Worm (Caenorhabditis elegans) whole organism, late embryonic: ENCODE data around the gene F01G4.4.

Experiments used
- C38D4.7 ChIP-seq: fragments of 200-800 bp; sonication (Bioruptor generic); optimal IDR thresholded peaks from 2 replicates; lab custom pipeline; 2018; ENCODE audit warnings: mild to moderate bottlenecking, missing genetic modification characterization, moderate library complexity, missing compliant biosample characterization
- F13H6.1 ChIP-seq: sonication (generic microtip); optimal IDR thresholded peaks from 2 replicates; lab custom pipeline; 2016; ENCODE audit warnings: missing genetic modification characterization, missing compliant biosample characterization
- ama-1 ChIP-seq: fragments of 150-350 bp; optimal IDR thresholded peaks from 2 replicates; lab custom pipeline; 2014
- ceh-45 ChIP-seq: fragments of 200-800 bp; sonication (Bioruptor generic); IDR thresholded peaks from 2 replicates; pipeline ENCODE4 v1.3.6; 2022; ENCODE audit warnings: missing genetic modification reagents, missing genetic modification characterization, missing compliant biosample characterization
- che-1 ChIP-seq: sonication (generic microtip); optimal IDR thresholded peaks from 2 replicates; lab custom pipeline; 2016; ENCODE audit warnings: mild to moderate bottlenecking, missing genetic modification characterization, missing compliant biosample characterization
- elt-4 ChIP-seq: sonication (generic microtip); optimal IDR thresholded peaks from 2 replicates; lab custom pipeline; 2016; ENCODE audit warnings: missing genetic modification characterization, missing compliant biosample characterization
- fkh-10 ChIP-seq: fragments of 150-350 bp; optimal IDR thresholded peaks from 2 replicates; lab custom pipeline; 2014; ENCODE audit warnings: missing biosample characterization, missing genetic modification reagents, missing genetic modification characterization
- lin-11 ChIP-seq: fragments of 200-800 bp; sonication (Bioruptor generic); optimal IDR thresholded peaks from 2 replicates; lab custom pipeline; 2018; ENCODE audit warnings: mild to moderate bottlenecking, missing genetic modification characterization, missing compliant biosample characterization
- madf-2 ChIP-seq: sonication (generic microtip); optimal IDR thresholded peaks from 2 replicates; lab custom pipeline; 2017; ENCODE audit warnings: missing genetic modification characterization, missing compliant biosample characterization
- nfya-1 ChIP-seq: sonication (generic microtip); optimal IDR thresholded peaks from 2 replicates; lab custom pipeline; 2017; ENCODE audit warnings: missing genetic modification characterization, mild to moderate bottlenecking, missing compliant biosample characterization, antibody characterized with exemption, moderate library complexity
- pha-2 ChIP-seq: sonication (generic microtip); optimal IDR thresholded peaks from 2 replicates; lab custom pipeline; 2017; ENCODE audit warnings: mild to moderate bottlenecking, missing genetic modification characterization, missing compliant biosample characterization
- sdc-2 ChIP-seq: sonication (generic microtip); optimal IDR thresholded peaks from 2 replicates; lab custom pipeline; 2016; ENCODE audit warnings: missing genotype, missing genetic modification characterization, missing compliant biosample characterization

ce11 chrIV:11176967-11177366, 33.8 kb downstream of the F01G4.4 start, which contains the start of gene rap-3:
- TF ChIP-seq F13H6.1 (no peak), che-1 (no peak), ama-1 (no peak), ceh-45 (GFP tag; lab: Robert Waterston, UW) (no peak), lin-11 (tag; lab: Kevin White, UChicago) (no peak), pha-2 (tag; lab: Kevin White, UChicago) (no peak), C38D4.7 (no peak), elt-4 (tag; lab: Kevin White, UChicago) (no peak), madf-2 (tag; lab: Kevin White, UChicago) (no peak), fkh-10 (GFP tag; lab: Kevin White, UChicago) (no peak), sdc-2 (tag; lab: Kevin White, UChicago) (no peak), nfya-1 (tag; lab: Kevin White, UChicago) (no peak)
